Worm (Caenorhabditis elegans) whole organism, L4 larva: ENCODE measurements around the gene dlc-2.
A peak's percentile ranks its signal among the peaks of the same experiment; 100 is the strongest.

ENCODE experiments used
- F10B5.3 ChIP-seq: sonication (generic microtip); optimal IDR thresholded peaks from 2 replicates; lab custom pipeline; 2016; ENCODE audit warnings: mild to moderate bottlenecking, missing genetic modification characterization, missing compliant biosample characterization
- F49E8.2 ChIP-seq: sonication (generic microtip); optimal IDR thresholded peaks from 2 replicates; lab custom pipeline; 2016; ENCODE audit warnings: missing compliant biosample characterization, mild to moderate bottlenecking, missing genetic modification characterization, borderline replicate concordance
- R02D3.7 ChIP-seq: fragments of 150-350 bp; sonication (generic microtip); optimal IDR thresholded peaks from 3 replicates; lab custom pipeline; 2014; ENCODE audit warnings: missing biosample characterization, missing genetic modification characterization
- T20F7.1 ChIP-seq: fragments of 200-800 bp; sonication (Bioruptor generic); optimal IDR thresholded peaks from 2 replicates; lab custom pipeline; 2018; ENCODE audit warnings: mild to moderate bottlenecking, missing genetic modification characterization, missing compliant biosample characterization
- T26A8.4 ChIP-seq: fragments of 200-800 bp; sonication (Bioruptor generic); IDR thresholded peaks from 2 replicates; pipeline ENCODE4 v1.3.6; 2022; ENCODE audit warnings: missing genetic modification characterization, missing compliant biosample characterization
- Y105C5A.15 ChIP-seq: fragments of 200-800 bp; sonication (Bioruptor generic); IDR thresholded peaks from 2 replicates; pipeline ENCODE4 v1.3.6; 2022; ENCODE audit warnings: missing genetic modification characterization, missing compliant biosample characterization
- aly-2 ChIP-seq: sonication (generic microtip); optimal IDR thresholded peaks from 2 replicates; lab custom pipeline; 2018; ENCODE audit warnings: missing biosample characterization, missing genetic modification characterization
- ama-1 ChIP-seq: fragments of 150-350 bp; optimal IDR thresholded peaks from 2 replicates; lab custom pipeline; 2014; ENCODE audit warnings: inconsistent platforms, mixed read lengths
- ceh-20 ChIP-seq: fragments of 200-800 bp; sonication (Bioruptor generic); IDR thresholded peaks from 2 replicates; pipeline ENCODE4 v1.3.6; 2022; ENCODE audit warnings: missing genetic modification reagents, missing genetic modification characterization, missing compliant biosample characterization
- ceh-32 ChIP-seq: sonication (generic microtip); optimal IDR thresholded peaks from 2 replicates; lab custom pipeline; 2016; ENCODE audit warnings: mild to moderate bottlenecking, missing genetic modification characterization, missing compliant biosample characterization; ENCODE audit not compliant: poor library complexity
- ceh-62 ChIP-seq: sonication (generic microtip); optimal IDR thresholded peaks from 2 replicates; lab custom pipeline; 2017; ENCODE audit warnings: missing biosample characterization, missing genetic modification characterization
- daf-19 ChIP-seq: fragments of 200-800 bp; sonication (Bioruptor generic); conservative IDR thresholded peaks from 2 replicates; pipeline ENCODE4 v1.3.6; 2022; ENCODE audit warnings: missing genetic modification characterization, missing compliant biosample characterization
- daf-8 ChIP-seq: fragments of 200-800 bp; sonication (Bioruptor generic); IDR thresholded peaks from 2 replicates; pipeline ENCODE4 v1.3.6; 2022; ENCODE audit warnings: missing genetic modification characterization, missing compliant biosample characterization
- dmd-9 ChIP-seq: fragments of 200-800 bp; sonication (Bioruptor generic); IDR thresholded peaks from 2 replicates; pipeline ENCODE4 v1.3.6; 2022; ENCODE audit warnings: missing genetic modification reagents, missing genetic modification characterization, missing compliant biosample characterization
- dve-1 ChIP-seq: sonication (generic microtip); optimal IDR thresholded peaks from 2 replicates; lab custom pipeline; 2017; ENCODE audit warnings: antibody characterized with exemption, mild to moderate bottlenecking, missing genetic modification characterization, missing compliant biosample characterization; ENCODE audit not compliant: insufficient read depth
- egl-27 ChIP-seq: sonication (generic microtip); optimal IDR thresholded peaks from 3 replicates; lab custom pipeline; 2017; ENCODE audit warnings: missing biosample characterization, missing genetic modification reagents, missing genetic modification characterization
- egl-43 ChIP-seq: fragments of 200-800 bp; sonication (Bioruptor generic); IDR thresholded peaks from 2 replicates; pipeline ENCODE4 v1.3.6; 2022; ENCODE audit warnings: missing genetic modification reagents, missing genetic modification characterization, missing compliant biosample characterization
- fkh-10 ChIP-seq: fragments of 150-350 bp; optimal IDR thresholded peaks from 2 replicates; lab custom pipeline; 2014; ENCODE audit warnings: missing biosample characterization, missing genetic modification reagents, missing genetic modification characterization
- hlh-11 ChIP-seq: fragments of 200-800 bp; sonication (Bioruptor generic); optimal IDR thresholded peaks from 2 replicates; lab custom pipeline; 2018; ENCODE audit warnings: mild to moderate bottlenecking, missing genetic modification characterization, missing compliant biosample characterization
- hmg-1.1 ChIP-seq: fragments of 200-800 bp; sonication (Bioruptor generic); IDR thresholded peaks from 2 replicates; pipeline ENCODE4 v1.3.6; 2022; ENCODE audit warnings: missing genetic modification reagents, missing genetic modification characterization, missing compliant biosample characterization
- lim-7 ChIP-seq: fragments of 200-800 bp; sonication (Bioruptor generic); IDR thresholded peaks from 2 replicates; pipeline ENCODE4 v1.3.6; 2022; ENCODE audit warnings: missing genetic modification characterization, missing compliant biosample characterization
- lin-1 ChIP-seq: fragments of 200-800 bp; sonication (Bioruptor generic); IDR thresholded peaks from 2 replicates; pipeline ENCODE4 v1.3.6; 2022; ENCODE audit warnings: missing genetic modification reagents, missing genetic modification characterization, missing compliant biosample characterization
- lin-13 ChIP-seq: fragments of 150-350 bp; optimal IDR thresholded peaks from 2 replicates; lab custom pipeline; 2014; ENCODE audit warnings: missing biosample characterization, missing genetic modification reagents, missing genetic modification characterization
- lin-15B ChIP-seq: fragments of 150-350 bp; sonication (generic microtip); optimal IDR thresholded peaks from 3 replicates; lab custom pipeline; 2014; ENCODE audit warnings: missing biosample characterization, missing genetic modification characterization
- lin-29 ChIP-seq: fragments of 200-800 bp; sonication (Bioruptor generic); IDR thresholded peaks from 2 replicates; pipeline ENCODE4 v1.3.6; 2022; ENCODE audit warnings: missing genetic modification reagents, missing genetic modification characterization, missing compliant biosample characterization
- lin-38 ChIP-seq: fragments of 200-800 bp; sonication (Bioruptor generic); IDR thresholded peaks from 2 replicates; pipeline ENCODE4 v1.3.6; 2022; ENCODE audit warnings: missing genetic modification reagents, missing genetic modification characterization, missing compliant biosample characterization
- lsy-2 ChIP-seq, 2 experiments: fragments of 150-350 bp in 1 of 2; sonication (generic microtip) in 1 of 2; optimal IDR thresholded peaks; 2 replicates each; lab custom pipeline; 2014 to 2017; ENCODE audit warnings: missing biosample characterization in 2 of 2, missing genetic modification characterization in 2 of 2
- mes-2 ChIP-seq: sonication (generic microtip); optimal IDR thresholded peaks from 2 replicates; lab custom pipeline; 2016; ENCODE audit warnings: missing genotype, mild to moderate bottlenecking, missing genetic modification characterization, missing compliant biosample characterization; ENCODE audit not compliant: poor library complexity, severe bottlenecking
- mxl-3 ChIP-seq: fragments of 200-800 bp; sonication (Bioruptor generic); optimal IDR thresholded peaks from 2 replicates; lab custom pipeline; 2018; ENCODE audit warnings: mild to moderate bottlenecking, missing genetic modification characterization, missing compliant biosample characterization
- nhr-111 ChIP-seq: fragments of 200-800 bp; sonication (Bioruptor generic); optimal IDR thresholded peaks from 2 replicates; lab custom pipeline; 2018; ENCODE audit warnings: mild to moderate bottlenecking, missing genetic modification characterization, missing compliant biosample characterization
- nhr-28 ChIP-seq: fragments of 150-350 bp; optimal IDR thresholded peaks from 2 replicates; lab custom pipeline; 2014; ENCODE audit warnings: missing biosample characterization, missing genetic modification characterization
- pha-4 ChIP-seq, 2 experiments: fragments of 150-350 bp in 1 of 2; fragments of 200-800 bp in 1 of 2; sonication (Bioruptor generic) in 1 of 2; IDR thresholded peaks in 1 of 2; optimal IDR thresholded peaks in 1 of 2; 2 replicates each; pipeline versions ENCODE4 v1.3.6 to Lab custom; 2014 to 2022; ENCODE audit warnings: missing genetic modification characterization in 2 of 2, missing genetic modification reagents in 2 of 2, missing biosample characterization in 1 of 2, missing compliant biosample characterization in 1 of 2
- pqm-1 ChIP-seq: sonication (generic microtip); optimal IDR thresholded peaks from 2 replicates; lab custom pipeline; 2017; ENCODE audit warnings: missing biosample characterization, missing genetic modification characterization
- saeg-2 ChIP-seq: fragments of 200-800 bp; sonication (Bioruptor generic); IDR thresholded peaks from 2 replicates; pipeline ENCODE4 v1.3.6; 2022; ENCODE audit warnings: missing genetic modification reagents, missing genetic modification characterization, missing compliant biosample characterization
- sdz-12 ChIP-seq: fragments of 200-800 bp; sonication (Bioruptor generic); optimal IDR thresholded peaks from 2 replicates; lab custom pipeline; 2018; ENCODE audit warnings: mild to moderate bottlenecking, missing genetic modification characterization, missing compliant biosample characterization
- snpc-1.2 ChIP-seq: fragments of 200-800 bp; sonication (Bioruptor generic); IDR thresholded peaks from 2 replicates; pipeline ENCODE4 v1.3.6; 2022; ENCODE audit warnings: missing genetic modification reagents, missing genetic modification characterization, missing compliant biosample characterization
- snpc-4 ChIP-seq: fragments of 150-350 bp; optimal IDR thresholded peaks from 2 replicates; lab custom pipeline; 2014; ENCODE audit warnings: missing biosample characterization, missing genetic modification characterization
- spr-3 ChIP-seq: fragments of 200-800 bp; sonication (Bioruptor generic); optimal IDR thresholded peaks from 2 replicates; lab custom pipeline; 2018; ENCODE audit warnings: mild to moderate bottlenecking, missing genetic modification characterization, missing compliant biosample characterization
- unc-62 ChIP-seq, 3 experiments: fragments of 150-350 bp in 1 of 3; sonication (generic microtip); optimal IDR thresholded peaks in 2 of 3; peaks in 1 of 3; 1 replicate in 1 of 3; 2 replicates in 2 of 3; lab custom pipeline; 2014 to 2017; ENCODE audit warnings: missing biosample characterization in 3 of 3, missing genetic modification characterization in 3 of 3, missing genetic modification reagents in 3 of 3, missing genotype in 1 of 3
- zag-1 ChIP-seq: fragments of 150-350 bp; optimal IDR thresholded peaks from 2 replicates; lab custom pipeline; 2014; ENCODE audit warnings: missing biosample characterization, missing genetic modification characterization
- zfp-3 ChIP-seq: fragments of 200-800 bp; sonication (Bioruptor generic); conservative IDR thresholded peaks from 2 replicates; pipeline ENCODE4 v1.3.6; 2022; ENCODE audit warnings: missing genetic modification reagents, missing genetic modification characterization, missing compliant biosample characterization
- zip-2 ChIP-seq: fragments of 150-350 bp; optimal IDR thresholded peaks from 2 replicates; lab custom pipeline; 2014; ENCODE audit warnings: missing biosample characterization, missing genetic modification characterization

The dlc-2 gene

DNA sequence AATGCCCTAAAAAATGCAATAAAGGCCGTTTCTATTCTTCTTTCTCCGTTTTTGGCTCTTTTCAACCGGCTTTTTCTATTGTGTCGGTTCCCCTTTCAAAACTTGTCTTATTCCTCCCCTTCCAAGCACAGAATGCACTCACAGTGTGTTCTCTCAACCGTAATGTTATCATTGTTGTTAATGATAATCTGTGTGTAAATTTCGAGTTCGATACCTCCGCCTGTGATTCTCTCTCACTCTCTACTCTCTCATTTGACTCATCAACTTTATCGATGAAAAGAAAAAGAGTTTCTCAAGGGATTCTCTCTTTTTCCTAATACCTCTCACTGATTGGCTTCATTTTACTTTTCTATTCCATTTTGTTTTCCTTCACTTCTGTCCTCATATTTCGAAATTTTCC is 17.3 kb upstream of the dlc-2 start (continued):
- TF ChIP-seq zip-2, result no peak
- no peak for TF ChIP-seq lin-13 (GFP tag; lab: Kevin White, UChicago)
- no peak for TF ChIP-seq lin-1 (GFP tag; lab: Robert Waterston, UW)
- peak; percentile 27 for TF ChIP-seq dve-1
- TF ChIP-seq snpc-4 (tag; lab: Kevin White, UChicago), result no peak
- TF ChIP-seq saeg-2, result no peak
- TF ChIP-seq nhr-111 (GFP tag; lab: Kevin White, UChicago), result no peak
- peak; percentile 38 for TF ChIP-seq mes-2
- TF ChIP-seq lin-29, result no peak
- TF ChIP-seq lin-15B (tag; lab: Kevin White, UChicago), result no peak
- TF ChIP-seq mxl-3 (GFP tag; lab: Kevin White, UChicago), result no peak
- no peak for TF ChIP-seq spr-3 (GFP tag; lab: Kevin White, UChicago)
- TF ChIP-seq pqm-1 (tag; lab: Kevin White, UChicago), result peak; percentile 86
- no peak for TF ChIP-seq ceh-62
- TF ChIP-seq daf-8 (GFP tag; lab: Robert Waterston, UW), result no peak
- no peak for TF ChIP-seq R02D3.7
- TF ChIP-seq ceh-20 (GFP tag; lab: Robert Waterston, UW), result no peak
- TF ChIP-seq lim-7 (GFP tag; lab: Robert Waterston, UW), result no peak
- TF ChIP-seq Y105C5A.15, result no peak
- TF ChIP-seq F49E8.2 (tag; lab: Kevin White, UChicago), result no peak
- TF ChIP-seq egl-43 (GFP tag; lab: Robert Waterston, UW), result no peak

DNA sequence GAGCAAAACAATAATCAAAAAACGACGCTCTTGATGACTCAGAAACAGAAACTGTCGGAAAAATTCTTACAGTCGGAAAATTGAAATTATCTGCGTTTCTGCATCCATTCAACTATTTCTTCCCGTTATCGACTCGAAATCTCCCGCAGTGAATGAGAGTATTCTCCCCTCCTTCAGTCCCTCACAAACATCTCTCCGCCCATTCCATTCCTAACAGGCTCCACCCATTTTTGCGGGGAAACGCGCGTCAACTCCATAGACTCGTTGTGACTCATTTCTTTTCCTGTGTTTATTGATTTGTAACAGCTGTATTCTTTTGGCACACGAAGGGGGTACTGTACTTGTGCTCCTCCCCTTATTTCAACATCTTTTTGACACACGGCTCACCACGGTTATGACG is 16.5 kb upstream of the dlc-2 start:
- TF ChIP-seq daf-19 (GFP tag; lab: Robert Waterston, UW) (no peak), hmg-1.1 (GFP tag; lab: Robert Waterston, UW) (0 out of 2 replicates have a peak, but pooled peaks have one; percentile 12), sdz-12 (GFP tag; lab: Kevin White, UChicago) (no peak), pha-4 (GFP tag; IDR thresholded peaks at IDR 0.05; lab: Robert Waterston, UW) (no peak), pha-4 (tag; optimal IDR thresholded peaks at IDR 0.05; lab: Kevin White, UChicago) (peak; percentile 12), unc-62 (GFP tag; optimal IDR thresholded peaks at IDR 0.05 in 1 of 2; lab: Kevin White, UChicago) (no peak), unc-62 (tag; optimal IDR thresholded peaks at IDR 0.05; lab: Kevin White, UChicago) (no peak), lin-38 (GFP tag; lab: Robert Waterston, UW) (no peak), ama-1 (lab: Kevin White, UChicago) (no peak), nhr-28 (tag; lab: Kevin White, UChicago) (no peak), fkh-10 (GFP tag; lab: Kevin White, UChicago) (no peak), ceh-32 (no peak), lsy-2 (tag; optimal IDR thresholded peaks at IDR 0.05; lab: Kevin White, UChicago) (peak in 1 of 2 experiments; percentile 30), zag-1 (tag; lab: Kevin White, UChicago) (no peak), dmd-9 (GFP tag; lab: Robert Waterston, UW) (no peak), F10B5.3 (tag; lab: Kevin White, UChicago) (no peak), aly-2 (tag; lab: Kevin White, UChicago) (no peak), mxl-3 (GFP tag; lab: Kevin White, UChicago) (no peak), zfp-3 (no peak), hlh-11 (tag; lab: Kevin White, UChicago) (peak; percentile 12), T26A8.4 (GFP tag; lab: Robert Waterston, UW) (no peak), egl-27 (tag; lab: Kevin White, UChicago) (no peak), zip-2 (no peak), T20F7.1 (GFP tag; lab: Kevin White, UChicago) (no peak), snpc-1.2 (GFP tag; lab: Robert Waterston, UW) (no peak), lim-7 (GFP tag; lab: Robert Waterston, UW) (no peak)
